Worm (Caenorhabditis elegans) whole organism, L4 larva: ENCODE results near the gene C17C3.1.

Experiments used
- D1046.2 ChIP-seq: fragments of 200-800 bp; sonication (Bioruptor generic); IDR thresholded peaks from 2 replicates; pipeline ENCODE4 v1.3.6; 2022; ENCODE audit warnings: missing genetic modification characterization, missing compliant biosample characterization
- F10B5.3 ChIP-seq: sonication (generic microtip); optimal IDR thresholded peaks from 2 replicates; lab custom pipeline; 2016; ENCODE audit warnings: mild to moderate bottlenecking, missing genetic modification characterization, missing compliant biosample characterization
- F26F4.8 ChIP-seq: fragments of 200-800 bp; sonication (Bioruptor generic); conservative IDR thresholded peaks from 2 replicates; pipeline ENCODE4 v1.3.6; 2022; ENCODE audit warnings: missing genetic modification characterization, missing compliant biosample characterization
- F37D6.2 ChIP-seq: sonication (generic microtip); optimal IDR thresholded peaks from 2 replicates; lab custom pipeline; 2016; ENCODE audit warnings: mild to moderate bottlenecking, missing genetic modification characterization, missing compliant biosample characterization
- F44E2.7 ChIP-seq: fragments of 200-800 bp; sonication (Bioruptor generic); IDR thresholded peaks from 2 replicates; pipeline ENCODE4 v2.1.2; 2022; ENCODE audit warnings: missing genetic modification characterization, missing compliant biosample characterization
- Y75B8A.6 ChIP-seq: fragments of 200-800 bp; sonication (Bioruptor generic); IDR thresholded peaks from 2 replicates; pipeline ENCODE4 v1.3.6; 2022; ENCODE audit warnings: missing genetic modification reagents, missing genetic modification characterization, missing compliant biosample characterization
- ZK337.2 ChIP-seq: fragments of 200-800 bp; sonication (Bioruptor generic); IDR thresholded peaks from 2 replicates; pipeline ENCODE4 v1.3.6; 2022; ENCODE audit warnings: missing genetic modification reagents, missing genetic modification characterization, missing compliant biosample characterization
- aly-2 ChIP-seq: sonication (generic microtip); optimal IDR thresholded peaks from 2 replicates; lab custom pipeline; 2018; ENCODE audit warnings: missing biosample characterization, missing genetic modification characterization
- ama-1 ChIP-seq: fragments of 150-350 bp; optimal IDR thresholded peaks from 2 replicates; lab custom pipeline; 2014; ENCODE audit warnings: inconsistent platforms, mixed read lengths
- arid-1 ChIP-seq: fragments of 200-800 bp; sonication (Bioruptor generic); conservative IDR thresholded peaks from 2 replicates; pipeline ENCODE4 v1.3.6; 2022; ENCODE audit warnings: missing genetic modification reagents, missing genetic modification characterization, missing compliant biosample characterization
- cey-2 ChIP-seq: sonication (generic microtip); optimal IDR thresholded peaks from 3 replicates; lab custom pipeline; 2017; ENCODE audit warnings: missing genetic modification characterization, mild to moderate bottlenecking, missing compliant biosample characterization, antibody characterized with exemption, borderline replicate concordance; ENCODE audit not compliant: insufficient read depth
- ctbp-1 ChIP-seq: fragments of 200-800 bp; sonication (Bioruptor generic); IDR thresholded peaks from 2 replicates; pipeline ENCODE4 v1.3.6; 2022; ENCODE audit warnings: missing genetic modification reagents, missing genetic modification characterization, missing compliant biosample characterization
- daf-16 ChIP-seq, 3 experiments: sonication (generic microtip); optimal IDR thresholded peaks; 2 replicates each; lab custom pipeline; 2016 to 2017; ENCODE audit warnings: missing genetic modification characterization in 3 of 3, missing genetic modification reagents in 3 of 3, mild to moderate bottlenecking in 2 of 3, missing compliant biosample characterization in 2 of 3, missing biosample characterization in 1 of 3, moderate library complexity in 1 of 3
- daf-19 ChIP-seq: fragments of 200-800 bp; sonication (Bioruptor generic); conservative IDR thresholded peaks from 2 replicates; pipeline ENCODE4 v1.3.6; 2022; ENCODE audit warnings: missing genetic modification characterization, missing compliant biosample characterization
- dmd-6 ChIP-seq: fragments of 200-800 bp; sonication (Bioruptor generic); IDR thresholded peaks from 2 replicates; pipeline ENCODE4 v1.3.6; 2022; ENCODE audit warnings: missing genetic modification reagents, missing genetic modification characterization, missing compliant biosample characterization
- dmd-9 ChIP-seq: fragments of 200-800 bp; sonication (Bioruptor generic); IDR thresholded peaks from 2 replicates; pipeline ENCODE4 v1.3.6; 2022; ENCODE audit warnings: missing genetic modification reagents, missing genetic modification characterization, missing compliant biosample characterization
- dpl-1 ChIP-seq: fragments of 150-350 bp; optimal IDR thresholded peaks from 2 replicates; lab custom pipeline; 2014; ENCODE audit warnings: missing biosample characterization, missing genetic modification reagents, missing genetic modification characterization
- duxl-1 ChIP-seq: sonication (generic microtip); optimal IDR thresholded peaks from 2 replicates; lab custom pipeline; 2016; ENCODE audit warnings: mild to moderate bottlenecking, missing genetic modification characterization, moderate library complexity, missing compliant biosample characterization; ENCODE audit not compliant: poor library complexity
- dve-1 ChIP-seq: sonication (generic microtip); optimal IDR thresholded peaks from 2 replicates; lab custom pipeline; 2017; ENCODE audit warnings: antibody characterized with exemption, mild to moderate bottlenecking, missing genetic modification characterization, missing compliant biosample characterization; ENCODE audit not compliant: insufficient read depth
- fkh-10 ChIP-seq: fragments of 150-350 bp; optimal IDR thresholded peaks from 2 replicates; lab custom pipeline; 2014; ENCODE audit warnings: missing biosample characterization, missing genetic modification reagents, missing genetic modification characterization
- hif-1 ChIP-seq, 2 experiments: sonication (generic microtip); optimal IDR thresholded peaks; 2 replicates each; lab custom pipeline; 2016 to 2017; ENCODE audit warnings: missing compliant biosample characterization in 2 of 2, missing genetic modification characterization in 2 of 2, missing genetic modification reagents in 2 of 2, missing genotype in 2 of 2, mild to moderate bottlenecking in 1 of 2
- hlh-11 ChIP-seq: fragments of 200-800 bp; sonication (Bioruptor generic); optimal IDR thresholded peaks from 2 replicates; lab custom pipeline; 2018; ENCODE audit warnings: mild to moderate bottlenecking, missing genetic modification characterization, missing compliant biosample characterization
- jun-1 ChIP-seq: fragments of 150-350 bp; optimal IDR thresholded peaks from 2 replicates; lab custom pipeline; 2014; ENCODE audit warnings: missing biosample characterization, missing genetic modification reagents, missing genetic modification characterization
- lin-38 ChIP-seq: fragments of 200-800 bp; sonication (Bioruptor generic); IDR thresholded peaks from 2 replicates; pipeline ENCODE4 v1.3.6; 2022; ENCODE audit warnings: missing genetic modification reagents, missing genetic modification characterization, missing compliant biosample characterization
- lin-39 ChIP-seq: fragments of 150-350 bp; optimal IDR thresholded peaks from 2 replicates; lab custom pipeline; 2014; ENCODE audit warnings: missing biosample characterization, missing genetic modification reagents, missing genetic modification characterization
- lsy-2 ChIP-seq, 2 experiments: fragments of 150-350 bp in 1 of 2; sonication (generic microtip) in 1 of 2; optimal IDR thresholded peaks; 2 replicates each; lab custom pipeline; 2014 to 2017; ENCODE audit warnings: missing biosample characterization in 2 of 2, missing genetic modification characterization in 2 of 2
- madf-5 ChIP-seq, 2 experiments: fragments of 200-800 bp; sonication (Bioruptor generic); IDR thresholded peaks; 2 replicates each; pipeline ENCODE4 v1.3.6; 2022; ENCODE audit warnings: missing compliant biosample characterization in 2 of 2, missing genetic modification characterization in 2 of 2
- mdl-1 ChIP-seq, 2 experiments: fragments of 150-350 bp in 1 of 2; sonication (generic microtip) in 1 of 2; optimal IDR thresholded peaks; 2 replicates each; lab custom pipeline; 2014 to 2017; ENCODE audit warnings: missing biosample characterization in 2 of 2, missing genetic modification characterization in 2 of 2
- mxl-2 ChIP-seq: fragments of 200-800 bp; sonication (Bioruptor generic); conservative IDR thresholded peaks from 2 replicates; pipeline ENCODE4 v1.3.6; 2022; ENCODE audit warnings: missing genetic modification reagents, missing genetic modification characterization, missing compliant biosample characterization
- nhr-10 ChIP-seq: fragments of 150-350 bp; optimal IDR thresholded peaks from 2 replicates; lab custom pipeline; 2014; ENCODE audit warnings: missing biosample characterization, missing genetic modification characterization
- nhr-102 ChIP-seq: sonication (generic microtip); optimal IDR thresholded peaks from 2 replicates; lab custom pipeline; 2016; ENCODE audit warnings: mild to moderate bottlenecking, missing genetic modification characterization, moderate library complexity, missing compliant biosample characterization
- nhr-111 ChIP-seq: fragments of 200-800 bp; sonication (Bioruptor generic); optimal IDR thresholded peaks from 2 replicates; lab custom pipeline; 2018; ENCODE audit warnings: mild to moderate bottlenecking, missing genetic modification characterization, missing compliant biosample characterization
- nhr-25 ChIP-seq: sonication (generic microtip); optimal IDR thresholded peaks from 2 replicates; lab custom pipeline; 2017; ENCODE audit warnings: missing genetic modification characterization, mild to moderate bottlenecking, missing compliant biosample characterization, antibody characterized with exemption, moderate library complexity, borderline replicate concordance; ENCODE audit not compliant: insufficient read depth
- nhr-42 ChIP-seq: fragments of 200-800 bp; sonication (Bioruptor generic); IDR thresholded peaks from 2 replicates; pipeline ENCODE4 v1.3.6; 2022; ENCODE audit warnings: missing genetic modification characterization, missing compliant biosample characterization
- nhr-48 ChIP-seq: sonication (generic microtip); optimal IDR thresholded peaks from 2 replicates; lab custom pipeline; 2016; ENCODE audit warnings: mild to moderate bottlenecking, missing genetic modification characterization, missing compliant biosample characterization
- pha-4 ChIP-seq, 2 experiments: fragments of 150-350 bp in 1 of 2; fragments of 200-800 bp in 1 of 2; sonication (Bioruptor generic) in 1 of 2; IDR thresholded peaks in 1 of 2; optimal IDR thresholded peaks in 1 of 2; 2 replicates each; pipeline versions ENCODE4 v1.3.6 to Lab custom; 2014 to 2022; ENCODE audit warnings: missing genetic modification characterization in 2 of 2, missing genetic modification reagents in 2 of 2, missing biosample characterization in 1 of 2, missing compliant biosample characterization in 1 of 2
- php-3 ChIP-seq: fragments of 200-800 bp; sonication (Bioruptor generic); IDR thresholded peaks from 2 replicates; pipeline ENCODE4 v1.3.6; 2022; ENCODE audit warnings: missing genetic modification reagents, missing genetic modification characterization, missing compliant biosample characterization
- rbr-2 ChIP-seq: sonication (generic microtip); optimal IDR thresholded peaks from 2 replicates; lab custom pipeline; 2016; ENCODE audit warnings: missing genotype, missing genetic modification characterization, missing compliant biosample characterization
- saeg-2 ChIP-seq: fragments of 200-800 bp; sonication (Bioruptor generic); IDR thresholded peaks from 2 replicates; pipeline ENCODE4 v1.3.6; 2022; ENCODE audit warnings: missing genetic modification reagents, missing genetic modification characterization, missing compliant biosample characterization
- tra-1 ChIP-seq: fragments of 200-800 bp; sonication (Bioruptor generic); IDR thresholded peaks from 2 replicates; pipeline ENCODE4 v1.3.6; 2022; ENCODE audit warnings: missing genetic modification reagents, missing genetic modification characterization, missing compliant biosample characterization
- unc-130 ChIP-seq: sonication (generic microtip); optimal IDR thresholded peaks from 2 replicates; lab custom pipeline; 2016; ENCODE audit warnings: missing genetic modification reagents, missing genetic modification characterization, missing compliant biosample characterization
- unc-39 ChIP-seq: sonication (generic microtip); optimal IDR thresholded peaks from 2 replicates; lab custom pipeline; 2017; ENCODE audit warnings: missing biosample characterization, missing genetic modification characterization
- unc-62 ChIP-seq, 3 experiments: fragments of 150-350 bp in 1 of 3; sonication (generic microtip); optimal IDR thresholded peaks in 2 of 3; peaks in 1 of 3; 1 replicate in 1 of 3; 2 replicates in 2 of 3; lab custom pipeline; 2014 to 2017; ENCODE audit warnings: missing biosample characterization in 3 of 3, missing genetic modification characterization in 3 of 3, missing genetic modification reagents in 3 of 3, missing genotype in 1 of 3
- zip-11 ChIP-seq: fragments of 200-800 bp; sonication (Bioruptor generic); IDR thresholded peaks from 2 replicates; pipeline ENCODE4 v1.3.6; 2022; ENCODE audit warnings: missing genetic modification characterization, missing compliant biosample characterization
- zip-2 ChIP-seq: fragments of 150-350 bp; optimal IDR thresholded peaks from 2 replicates; lab custom pipeline; 2014; ENCODE audit warnings: missing biosample characterization, missing genetic modification characterization
- ztf-7 ChIP-seq: fragments of 150-350 bp; optimal IDR thresholded peaks from 2 replicates; lab custom pipeline; 2014; ENCODE audit warnings: missing biosample characterization, missing genetic modification characterization

The C17C3.1 gene

DNA sequence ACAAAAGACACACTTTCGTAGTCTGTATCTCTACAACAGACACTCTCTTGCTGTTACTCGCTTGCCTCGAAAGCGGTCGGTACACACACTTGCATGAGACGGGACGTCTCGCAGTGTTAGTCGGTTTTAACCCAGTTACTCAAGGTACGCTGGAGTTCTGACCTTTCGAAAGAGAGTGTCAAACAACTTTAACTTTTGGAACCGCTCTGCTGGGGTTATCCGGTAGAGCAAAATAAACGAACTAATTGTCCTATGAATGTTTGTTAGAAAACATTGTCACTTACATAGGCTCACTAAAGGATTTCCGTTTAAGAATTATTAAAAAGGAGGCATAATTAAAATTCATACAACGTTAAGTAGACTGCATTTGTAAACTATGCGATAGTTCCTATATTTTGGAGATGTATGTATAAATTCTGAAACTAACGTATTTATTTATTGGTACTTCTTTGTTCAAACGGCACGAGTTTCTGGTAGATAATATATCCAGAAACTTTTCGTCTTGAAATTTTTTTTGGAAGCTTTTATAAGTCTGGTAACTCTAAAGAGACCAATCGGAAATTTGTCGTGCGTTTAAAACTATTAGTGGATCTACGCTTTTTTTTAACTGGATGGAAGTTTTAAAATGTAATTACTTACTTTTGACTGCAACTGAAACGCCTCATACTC, 26.8 kb upstream of the C17C3.1 start (continued):
- TF ChIP-seq ZK337.2 (peak; percentile 88), daf-16 (GFP tag; optimal IDR thresholded peaks at IDR 0.05; lab: Kevin White, UChicago) (peak; percentile 83 to 90), daf-16 (tag; optimal IDR thresholded peaks at IDR 0.05; lab: Kevin White, UChicago) (peak; percentile 94), unc-62 (GFP tag; optimal IDR thresholded peaks at IDR 0.05 in 1 of 2; lab: Kevin White, UChicago) (peak in 1 of 2 experiments; percentile 100), unc-62 (tag; optimal IDR thresholded peaks at IDR 0.05; lab: Kevin White, UChicago) (peak; percentile 94), cey-2 (peak; percentile 92), lin-38 (GFP tag; lab: Robert Waterston, UW) (peak; percentile 90), duxl-1 (tag; lab: Kevin White, UChicago) (peak; percentile 96), F10B5.3 (tag; lab: Kevin White, UChicago) (peak; percentile 93), madf-5 (GFP tag; IDR thresholded peaks at IDR 0.05; lab: Robert Waterston, UW) (peak in 1 of 2 experiments; percentile 33; a peak in 1 of 4 replicates), F44E2.7 (GFP tag; lab: Robert Waterston, UW) (0 out of 2 replicates have a peak, but pooled peaks have one; percentile 69), mdl-1 (tag; optimal IDR thresholded peaks at IDR 0.05; lab: Kevin White, UChicago) (peak; percentile 84 to 93), ctbp-1 (GFP tag; lab: Robert Waterston, UW) (peak; percentile 99), hif-1 (tag; optimal IDR thresholded peaks at IDR 0.05; lab: Kevin White, UChicago) (peak; percentile 69 to 89), aly-2 (tag; lab: Kevin White, UChicago) (peak; percentile 87), jun-1 (tag; lab: Kevin White, UChicago) (peak; percentile 97), unc-130 (GFP tag; lab: Kevin White, UChicago) (peak; percentile 34), pha-4 (GFP tag; IDR thresholded peaks at IDR 0.05; lab: Robert Waterston, UW) (peak; percentile 96), pha-4 (tag; optimal IDR thresholded peaks at IDR 0.05; lab: Kevin White, UChicago) (peak; percentile 88), arid-1 (GFP tag; lab: Robert Waterston, UW) (peak; percentile 96), dve-1 (tag; lab: Kevin White, UChicago) (peak; percentile 99), dmd-9 (GFP tag; lab: Robert Waterston, UW) (peak; percentile 98), tra-1 (GFP tag; lab: Robert Waterston, UW) (peak; percentile 96), hlh-11 (tag; lab: Kevin White, UChicago) (peak; percentile 97), F37D6.2 (tag; lab: Kevin White, UChicago) (peak; percentile 96), nhr-42 (GFP tag; lab: Robert Waterston, UW) (peak; percentile 96), dpl-1 (GFP tag; lab: Kevin White, UChicago) (peak; percentile 85), rbr-2 (tag; lab: Kevin White, UChicago) (peak; percentile 98), daf-19 (GFP tag; lab: Robert Waterston, UW) (peak; percentile 95), nhr-102 (tag; lab: Kevin White, UChicago) (peak; percentile 97), nhr-10 (tag; lab: Kevin White, UChicago) (peak; percentile 96), Y75B8A.6 (GFP tag; lab: Robert Waterston, UW) (peak; percentile 76; the same call in 1 of the 2 replicates), nhr-48 (peak; percentile 95), zip-11 (0 out of 2 replicates have a peak, but pooled peaks have one; percentile 7), saeg-2 (GFP tag; lab: Robert Waterston, UW) (peak; percentile 95), lin-39 (tag; lab: Kevin White, UChicago) (peak; percentile 66), fkh-10 (GFP tag; lab: Kevin White, UChicago) (peak; percentile 98), php-3 (GFP tag; lab: Robert Waterston, UW) (peak; percentile 86), unc-39 (tag; lab: Kevin White, UChicago) (no peak), mxl-2 (GFP tag; lab: Robert Waterston, UW) (peak; percentile 85; the same call in 1 of the 2 replicates), F26F4.8 (no peak), lsy-2 (tag; optimal IDR thresholded peaks at IDR 0.05; lab: Kevin White, UChicago) (peak; percentile 94 to 96), nhr-25 (tag; lab: Kevin White, UChicago) (peak; percentile 97), D1046.2 (GFP tag; lab: Robert Waterston, UW) (peak; percentile 93), nhr-111 (GFP tag; lab: Kevin White, UChicago) (peak; percentile 97), dmd-6 (GFP tag; lab: Robert Waterston, UW) (peak; percentile 98), ztf-7 (tag; lab: Kevin White, UChicago) (peak; percentile 92), ama-1 (lab: Kevin White, UChicago) (peak; percentile 100), zip-2 (tag; lab: Kevin White, UChicago) (peak; percentile 92)
